Fruit fly (Drosophila melanogaster): ENCODE measurements around the gene Ugt303A1.

Gene Ugt303A1

DNA sequence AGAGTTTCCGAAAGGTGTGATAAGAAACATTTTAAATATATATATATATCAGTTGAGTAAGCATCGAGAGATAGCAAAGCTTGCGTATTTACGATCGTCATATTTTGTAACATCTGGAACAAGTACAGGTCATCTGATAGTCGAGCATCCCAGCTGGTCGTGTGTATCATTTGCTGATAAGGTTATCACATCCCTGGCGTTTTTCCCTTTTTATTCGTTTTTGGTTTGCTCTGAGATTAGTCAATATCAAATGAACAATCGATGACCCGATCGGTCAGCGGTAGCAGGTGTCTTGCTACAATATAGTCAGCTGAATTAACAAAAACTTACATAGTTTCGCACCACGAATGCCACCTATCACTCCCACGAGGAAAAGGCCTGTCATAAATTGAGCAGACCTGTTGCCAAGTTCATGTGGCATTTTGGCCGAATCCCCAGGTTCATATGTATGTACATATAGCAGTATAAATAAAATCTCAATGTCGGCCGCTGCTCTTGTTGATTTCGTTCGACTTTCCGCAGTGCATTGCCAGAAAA, 25.6 kb downstream of the Ugt303A1 start (continued):
- TF ChIP-seq unpg (GFP tag; optimal IDR thresholded peaks at IDR 0.05): peak; percentile 58
- peak; percentile 4 for TF ChIP-seq grn (GFP tag; optimal IDR thresholded peaks at IDR 0.05)
- TF ChIP-seq bsh (GFP tag; optimal IDR thresholded peaks at IDR 0.05): peak in 1 of 2 experiments; percentile 44
- peak; percentile 73; the same call in 1 of the 2 replicates for TF ChIP-seq sob (GFP tag; IDR thresholded peaks at IDR 0.05)
- no peak for TF ChIP-seq trh (GFP tag; optimal IDR thresholded peaks at IDR 0.05)
- no peak for TF ChIP-seq CTCF (GFP tag; optimal IDR thresholded peaks at IDR 0.05)
- TF ChIP-seq Chrac-16 (GFP tag; optimal IDR thresholded peaks at IDR 0.05): peak; percentile 51
- TF ChIP-seq wor (GFP tag; IDR thresholded peaks at IDR 0.05): peak; percentile 21; the same call in 1 of the 2 replicates
- peak; percentile 82 for TF ChIP-seq gem (tag; optimal IDR thresholded peaks at IDR 0.05)
- TF ChIP-seq tap (tag; optimal IDR thresholded peaks at IDR 0.05): peak; percentile 47
- TF ChIP-seq CG6689 (GFP tag; IDR thresholded peaks at IDR 0.05): peak; percentile 56
- TF ChIP-seq wdn (GFP tag; IDR thresholded peaks at IDR 0.05): 0 out of 2 replicates have a peak, but pooled peaks have one; percentile 14
- peak; percentile 26 for TF ChIP-seq HmgZ (tag; optimal IDR thresholded peaks at IDR 0.05)
- peak; percentile 40 for TF ChIP-seq CG9932 (GFP tag; IDR thresholded peaks at IDR 0.05)
- peak in 1 of 2 experiments; percentile 64 for TF ChIP-seq Hr78 (GFP tag; optimal IDR thresholded peaks at IDR 0.05)
- TF ChIP-seq CG1603 (tag; optimal IDR thresholded peaks at IDR 0.05): peak; percentile 32
- TF ChIP-seq Deaf1 (tag; optimal IDR thresholded peaks at IDR 0.05): peak; percentile 26
- peak; percentile 45 for TF ChIP-seq CG12219 (GFP tag; optimal IDR thresholded peaks at IDR 0.05)
- TF ChIP-seq Rfx (GFP tag; IDR thresholded peaks at IDR 0.05): peak; percentile 75
- TF ChIP-seq fd64A (GFP tag; optimal IDR thresholded peaks at IDR 0.05): no peak
- TF ChIP-seq CG14050 (GFP tag; IDR thresholded peaks at IDR 0.05): peak; percentile 29; the same call in 2 of the 3 replicates
- peak; percentile 52 for TF ChIP-seq Aef1 (GFP tag; IDR thresholded peaks at IDR 0.05)
- TF ChIP-seq CG14441 (GFP tag; IDR thresholded peaks at IDR 0.05): peak; percentile 75
- TF ChIP-seq H15 (GFP tag; IDR thresholded peaks at IDR 0.05): peak; percentile 55; the same call in 2 of the 3 replicates
- no peak for TF ChIP-seq vnd (GFP tag; IDR thresholded peaks at IDR 0.05; ENCODE audit: partially characterized antibody)
- TF ChIP-seq sisA (GFP tag; IDR thresholded peaks at IDR 0.05): peak; percentile 55
- 0 out of 3 replicates have a peak, but pooled peaks have one; percentile 5 for TF ChIP-seq Optix (GFP tag; IDR thresholded peaks at IDR 0.05)
- TF ChIP-seq ci (GFP tag; IDR thresholded peaks at IDR 0.05): no peak
- peak; percentile 61; the same call in 2 of the 3 replicates for TF ChIP-seq tgo (GFP tag; IDR thresholded peaks at IDR 0.05)
- TF ChIP-seq Ada2b (GFP tag; IDR thresholded peaks at IDR 0.05): peak; percentile 57
- TF ChIP-seq CG10366 (GFP tag; IDR thresholded peaks at IDR 0.05): peak; percentile 67
- TF ChIP-seq CG17359 (tag; optimal IDR thresholded peaks at IDR 0.05): peak; percentile 55
- TF ChIP-seq CG16813 (GFP tag; IDR thresholded peaks at IDR 0.05; ENCODE audit: partially characterized antibody): no peak
- no peak for TF ChIP-seq Camta (GFP tag; optimal IDR thresholded peaks at IDR 0.05)
- TF ChIP-seq cad (GFP tag; optimal IDR thresholded peaks at IDR 0.05): no peak
- no peak for TF ChIP-seq zen2 (GFP tag; IDR thresholded peaks at IDR 0.05; ENCODE audit: partially characterized antibody)
- TF ChIP-seq CG12942 (GFP tag; optimal IDR thresholded peaks at IDR 0.05): peak; percentile 38
- peak; percentile 77 for TF ChIP-seq Med (GFP tag)
- peak; percentile 20 for TF ChIP-seq salm (tag; optimal IDR thresholded peaks at IDR 0.05)
- TF ChIP-seq cg (GFP tag; optimal IDR thresholded peaks at IDR 0.05): no peak
- TF ChIP-seq sc (optimal IDR thresholded peaks at IDR 0.05): no peak
- peak; percentile 18 for TF ChIP-seq sc (GFP tag; optimal IDR thresholded peaks at IDR 0.05)
- TF ChIP-seq slp2 (GFP tag; optimal IDR thresholded peaks at IDR 0.05): no peak
- peak; percentile 7 for TF ChIP-seq Usf (GFP tag; optimal IDR thresholded peaks at IDR 0.05)
- TF ChIP-seq CG10209 (GFP tag; optimal IDR thresholded peaks at IDR 0.05): peak; percentile 55
- TF ChIP-seq CG18619 (GFP tag; optimal IDR thresholded peaks at IDR 0.05): peak; percentile 56
- peak; percentile 54 for TF ChIP-seq CG31224 (GFP tag; IDR thresholded peaks at IDR 0.05)
